Worm (Caenorhabditis elegans): Measurements from ENCODE around the gene R144.6.
A peak's percentile ranks its signal among the peaks of the same experiment; 100 is the strongest.

R144.6 gene

DNA sequence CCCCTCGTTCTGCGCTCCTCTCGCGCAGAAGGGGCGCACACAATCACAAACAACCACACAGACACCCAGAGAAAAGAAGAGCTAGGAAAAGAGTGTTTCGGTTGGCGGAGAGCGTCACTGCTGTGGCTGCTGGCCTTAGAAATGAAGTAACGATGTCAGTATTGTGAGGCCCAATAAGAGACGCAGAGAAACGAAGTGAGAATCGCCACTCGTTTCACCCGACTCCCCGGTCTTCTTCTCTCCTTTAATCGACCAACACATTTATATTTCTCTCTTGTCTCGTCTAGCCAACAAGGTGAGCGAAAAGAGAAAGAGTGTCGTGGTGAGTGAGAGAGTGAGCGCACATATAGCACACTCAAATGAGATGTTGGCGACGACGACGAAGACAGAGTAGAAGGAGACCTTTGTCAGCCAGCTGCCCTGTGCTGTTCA lies 9.4 kb upstream of the R144.6 start:
- no peak for TF ChIP-seq F26F4.8 (GFP tag; conservative IDR thresholded peaks at IDR 0.05)
- peak; percentile 65; the same call in 1 of the 2 replicates for TF ChIP-seq ceh-20 (GFP tag; IDR thresholded peaks at IDR 0.05)
- peak; percentile 85 for TF ChIP-seq ctbp-1 (GFP tag; IDR thresholded peaks at IDR 0.05)
- no peak for TF ChIP-seq nhr-41 (GFP tag; IDR thresholded peaks at IDR 0.05)
- TF ChIP-seq nhr-28 (tag; optimal IDR thresholded peaks at IDR 0.05): peak; percentile 62
- TF ChIP-seq lsy-2 (tag; optimal IDR thresholded peaks at IDR 0.05): peak; percentile 78 to 90
- peak; percentile 72 for TF ChIP-seq T20F7.1 (GFP tag; optimal IDR thresholded peaks at IDR 0.05)
- TF ChIP-seq T26A8.4 (GFP tag; IDR thresholded peaks at IDR 0.05): peak; percentile 75
- TF ChIP-seq ces-1 (GFP tag; optimal IDR thresholded peaks at IDR 0.05): peak; percentile 71
- TF ChIP-seq set-16 (GFP tag; IDR thresholded peaks at IDR 0.05): peak; percentile 77
- TF ChIP-seq attf-4 (tag; optimal IDR thresholded peaks at IDR 0.05): no peak
- TF ChIP-seq daf-16 (GFP tag; optimal IDR thresholded peaks at IDR 0.05): peak; percentile 22 to 27
- TF ChIP-seq daf-16 (tag; optimal IDR thresholded peaks at IDR 0.05): peak; percentile 17
- no peak for TF ChIP-seq spr-3 (GFP tag; optimal IDR thresholded peaks at IDR 0.05)
- TF ChIP-seq tra-1 (GFP tag; IDR thresholded peaks at IDR 0.05): 0 out of 2 replicates have a peak, but pooled peaks have one; percentile 34
- TF ChIP-seq nhr-76 (tag; optimal IDR thresholded peaks at IDR 0.05): no peak
- peak; percentile 32; the same call in 1 of the 2 replicates for TF ChIP-seq lin-1 (GFP tag; IDR thresholded peaks at IDR 0.05)
- TF ChIP-seq cey-2 (tag; optimal IDR thresholded peaks at IDR 0.05; ENCODE audit: borderline replicate concordance, insufficient read depth): peak; percentile 28
- TF ChIP-seq dmd-6 (GFP tag; IDR thresholded peaks at IDR 0.05): peak; percentile 64
- TF ChIP-seq unc-62 (GFP tag; optimal IDR thresholded peaks at IDR 0.05 in 1 of 2): peak in 1 of 2 experiments; percentile 99
- TF ChIP-seq unc-62 (tag; optimal IDR thresholded peaks at IDR 0.05): no peak
- peak; percentile 69 for TF ChIP-seq nhr-10 (tag; optimal IDR thresholded peaks at IDR 0.05)
- no peak for TF ChIP-seq Y5F2A.4 (GFP tag; optimal IDR thresholded peaks at IDR 0.05)
- TF ChIP-seq aha-1 (tag): peak; percentile 98
- peak; percentile 21 for TF ChIP-seq gei-8 (GFP tag; optimal IDR thresholded peaks at IDR 0.05)
- TF ChIP-seq nhr-25 (tag; optimal IDR thresholded peaks at IDR 0.05; ENCODE audit: borderline replicate concordance, insufficient read depth): peak; percentile 62
- TF ChIP-seq dve-1 (tag; optimal IDR thresholded peaks at IDR 0.05; ENCODE audit: insufficient read depth): peak; percentile 87
- peak; percentile 34 for TF ChIP-seq zip-2 (tag; optimal IDR thresholded peaks at IDR 0.05)
- peak; percentile 54 for TF ChIP-seq spr-1 (tag; optimal IDR thresholded peaks at IDR 0.05)
- 0 out of 2 replicates have a peak, but pooled peaks have one; percentile 15 for TF ChIP-seq arid-1 (GFP tag; conservative IDR thresholded peaks at IDR 0.05)
- no peak for TF ChIP-seq skn-1 (tag; optimal IDR thresholded peaks at IDR 0.05)
- TF ChIP-seq vab-7 (GFP tag; IDR thresholded peaks at IDR 0.05): 0 out of 2 replicates have a peak, but pooled peaks have one; percentile 39
- no peak for TF ChIP-seq ceh-62 (tag; optimal IDR thresholded peaks at IDR 0.05)
- TF ChIP-seq nhr-77 (tag; optimal IDR thresholded peaks at IDR 0.05): peak; percentile 85
- peak; percentile 85 for TF ChIP-seq F37D6.2 (tag; optimal IDR thresholded peaks at IDR 0.05)
- TF ChIP-seq hlh-11 (tag; optimal IDR thresholded peaks at IDR 0.05): peak; percentile 94
- TF ChIP-seq ceh-28 (tag; optimal IDR thresholded peaks at IDR 0.05): peak; percentile 65
- TF ChIP-seq hmg-1.1 (GFP tag; IDR thresholded peaks at IDR 0.05): peak; percentile 93
- TF ChIP-seq pha-4 (GFP tag; IDR thresholded peaks at IDR 0.05): peak; percentile 76; the same call in 1 of the 2 replicates
- peak; percentile 16 for TF ChIP-seq pha-4 (tag; optimal IDR thresholded peaks at IDR 0.05)
- TF ChIP-seq mdl-1 (tag; optimal IDR thresholded peaks at IDR 0.05): peak; percentile 42 to 78
- TF ChIP-seq nhr-102 (tag; optimal IDR thresholded peaks at IDR 0.05): peak; percentile 48
- peak; percentile 97 for TF ChIP-seq mep-1 (tag; optimal IDR thresholded peaks at IDR 0.05)
- TF ChIP-seq lim-7 (GFP tag; IDR thresholded peaks at IDR 0.05): 0 out of 2 replicates have a peak, but pooled peaks have one; percentile 35
- no peak for TF ChIP-seq zag-1 (tag; optimal IDR thresholded peaks at IDR 0.05)
- TF ChIP-seq lin-13 (GFP tag; optimal IDR thresholded peaks at IDR 0.05): peak; percentile 63
- no peak for TF ChIP-seq fos-1 (tag; optimal IDR thresholded peaks at IDR 0.05)
- peak; percentile 82 for TF ChIP-seq hlh-30 (tag; optimal IDR thresholded peaks at IDR 0.05; ENCODE audit: insufficient read depth)
- peak in 1 of 2 experiments; percentile 73 for TF ChIP-seq hif-1 (tag; optimal IDR thresholded peaks at IDR 0.05)
- peak; percentile 90 for TF ChIP-seq rbr-2 (tag; optimal IDR thresholded peaks at IDR 0.05)
- peak; percentile 71; the same call in 1 of the 2 replicates for TF ChIP-seq php-3 (GFP tag; IDR thresholded peaks at IDR 0.05)

All from whole organism, L4 larva.